Worm (Caenorhabditis elegans) whole organism, L1 larva: ENCODE measurements around the gene immp-1.

Experiments used
- C16A3.4 ChIP-seq: fragments of 150-350 bp; optimal IDR thresholded peaks from 2 replicates; lab custom pipeline; 2014; ENCODE audit warnings: missing biosample characterization, missing genetic modification characterization
- F16B12.6 ChIP-seq: fragments of 150-350 bp; optimal IDR thresholded peaks from 2 replicates; lab custom pipeline; 2014; ENCODE audit warnings: missing biosample characterization, missing genetic modification characterization
- aha-1 ChIP-seq: fragments of 150-350 bp; optimal IDR thresholded peaks from 2 replicates; lab custom pipeline; 2014; ENCODE audit warnings: missing biosample characterization, missing genetic modification characterization
- alr-1 ChIP-seq: fragments of 200-800 bp; sonication (Bioruptor generic); optimal IDR thresholded peaks from 2 replicates; lab custom pipeline; 2018; ENCODE audit warnings: borderline replicate concordance, mild to moderate bottlenecking, missing genetic modification characterization, missing compliant biosample characterization
- aly-2 ChIP-seq: fragments of 150-350 bp; optimal IDR thresholded peaks from 2 replicates; lab custom pipeline; 2014; ENCODE audit warnings: missing biosample characterization, missing genetic modification characterization
- blmp-1 ChIP-seq: fragments of 150-350 bp; optimal IDR thresholded peaks from 2 replicates; lab custom pipeline; 2014; ENCODE audit warnings: missing biosample characterization, missing genetic modification characterization
- ceh-8 ChIP-seq: fragments of 200-800 bp; sonication (Bioruptor generic); optimal IDR thresholded peaks from 2 replicates; lab custom pipeline; 2018; ENCODE audit warnings: mild to moderate bottlenecking, missing genetic modification characterization, moderate library complexity, missing compliant biosample characterization
- efl-1 ChIP-seq, 4 experiments: fragments of 150-350 bp; optimal IDR thresholded peaks in 3 of 4; peaks in 1 of 4; 1 replicate in 1 of 4; 2 replicates in 3 of 4; lab custom pipeline; 2014; ENCODE audit warnings: missing biosample characterization in 2 of 4, missing genetic modification characterization in 2 of 4, missing genetic modification reagents in 2 of 4
- egl-13 ChIP-seq: sonication (generic microtip); optimal IDR thresholded peaks from 2 replicates; lab custom pipeline; 2016; ENCODE audit warnings: missing genotype, missing genetic modification reagents, missing genetic modification characterization, missing compliant biosample characterization
- elt-2 ChIP-seq: sonication (generic microtip); optimal IDR thresholded peaks from 2 replicates; lab custom pipeline; 2016; ENCODE audit warnings: missing genetic modification characterization, mild to moderate bottlenecking, inconsistent platforms, missing compliant biosample characterization, missing genetic modification reagents
- fkh-10 ChIP-seq: sonication (generic microtip); optimal IDR thresholded peaks from 2 replicates; lab custom pipeline; 2017; ENCODE audit warnings: missing biosample characterization, missing genetic modification reagents, missing genetic modification characterization
- fkh-4 ChIP-seq: sonication (generic microtip); optimal IDR thresholded peaks from 2 replicates; lab custom pipeline; 2016; ENCODE audit warnings: missing compliant biosample characterization, missing genetic modification characterization, borderline replicate concordance
- grh-1 ChIP-seq: fragments of 200-800 bp; sonication (Bioruptor generic); IDR thresholded peaks from 2 replicates; pipeline ENCODE4 v1.3.6; 2022; ENCODE audit warnings: missing genetic modification reagents, missing genetic modification characterization, missing compliant biosample characterization
- lin-14 ChIP-seq: fragments of 200-800 bp; sonication (Bioruptor generic); optimal IDR thresholded peaks from 2 replicates; lab custom pipeline; 2018; ENCODE audit warnings: mild to moderate bottlenecking, missing genetic modification characterization, moderate library complexity, missing compliant biosample characterization
- lir-3 ChIP-seq: sonication (generic microtip); optimal IDR thresholded peaks from 2 replicates; lab custom pipeline; 2016; ENCODE audit warnings: mild to moderate bottlenecking, missing genetic modification characterization, moderate library complexity, missing compliant biosample characterization; ENCODE audit not compliant: poor library complexity
- mef-2 ChIP-seq: fragments of 150-350 bp; optimal IDR thresholded peaks from 2 replicates; lab custom pipeline; 2014; ENCODE audit warnings: missing biosample characterization, missing genetic modification characterization
- mep-1 ChIP-seq: fragments of 150-350 bp; optimal IDR thresholded peaks from 2 replicates; lab custom pipeline; 2014; ENCODE audit warnings: missing biosample characterization, missing genetic modification characterization
- nhr-11 ChIP-seq: fragments of 150-350 bp; optimal IDR thresholded peaks from 2 replicates; lab custom pipeline; 2014; ENCODE audit warnings: missing biosample characterization, missing genetic modification characterization
- nhr-20 ChIP-seq: sonication (generic microtip); optimal IDR thresholded peaks from 2 replicates; lab custom pipeline; 2016; ENCODE audit warnings: mild to moderate bottlenecking, missing genetic modification characterization, missing compliant biosample characterization
- nhr-71 ChIP-seq: sonication (generic microtip); optimal IDR thresholded peaks from 2 replicates; lab custom pipeline; 2016; ENCODE audit warnings: mild to moderate bottlenecking, missing genetic modification characterization, moderate library complexity, missing compliant biosample characterization
- nhr-85 ChIP-seq: sonication (generic microtip); peaks from one replicate; lab custom pipeline; 2016; ENCODE audit warnings: missing genetic modification characterization, inconsistent platforms, missing compliant biosample characterization
- nhr-90 ChIP-seq: sonication (generic microtip); optimal IDR thresholded peaks from 2 replicates; lab custom pipeline; 2016; ENCODE audit warnings: mild to moderate bottlenecking, missing genetic modification characterization, missing compliant biosample characterization; ENCODE audit not compliant: poor library complexity
- pag-3 ChIP-seq: sonication (generic microtip); optimal IDR thresholded peaks from 2 replicates; lab custom pipeline; 2017; ENCODE audit warnings: missing genetic modification characterization, mild to moderate bottlenecking, missing compliant biosample characterization, antibody characterized with exemption, borderline replicate concordance; ENCODE audit not compliant: insufficient read depth
- skn-1 ChIP-seq: fragments of 150-350 bp; optimal IDR thresholded peaks from 2 replicates; lab custom pipeline; 2014; ENCODE audit warnings: missing biosample characterization, missing genetic modification characterization
- snpc-4 ChIP-seq: fragments of 150-350 bp; optimal IDR thresholded peaks from 2 replicates; lab custom pipeline; 2014; ENCODE audit warnings: missing biosample characterization, missing genetic modification characterization
- snu-23 ChIP-seq: sonication (generic microtip); optimal IDR thresholded peaks from 2 replicates; lab custom pipeline; 2016; ENCODE audit warnings: missing genetic modification characterization, missing compliant biosample characterization
- sup-37 ChIP-seq: fragments of 200-800 bp; sonication (Bioruptor generic); optimal IDR thresholded peaks from 2 replicates; lab custom pipeline; 2018; ENCODE audit warnings: mild to moderate bottlenecking, missing genetic modification characterization, missing compliant biosample characterization
- unc-30 ChIP-seq: sonication (generic microtip); optimal IDR thresholded peaks from 2 replicates; lab custom pipeline; 2017; ENCODE audit warnings: missing biosample characterization, missing genetic modification characterization
- unc-62 ChIP-seq: fragments of 150-350 bp; optimal IDR thresholded peaks from 2 replicates; lab custom pipeline; 2014; ENCODE audit warnings: missing biosample characterization, missing genetic modification reagents, missing genetic modification characterization
- unc-86 ChIP-seq: sonication (generic microtip); optimal IDR thresholded peaks from 2 replicates; lab custom pipeline; 2016; ENCODE audit warnings: missing genetic modification characterization, missing compliant biosample characterization
- vab-15 ChIP-seq: sonication (generic microtip); optimal IDR thresholded peaks from 2 replicates; lab custom pipeline; 2017; ENCODE audit warnings: missing genotype, mild to moderate bottlenecking, missing genetic modification characterization, missing compliant biosample characterization
- zag-1 ChIP-seq: fragments of 150-350 bp; optimal IDR thresholded peaks from 2 replicates; lab custom pipeline; 2014; ENCODE audit warnings: missing biosample characterization, missing genetic modification characterization
- zip-4 ChIP-seq: fragments of 200-800 bp; sonication (Bioruptor generic); optimal IDR thresholded peaks from 2 replicates; lab custom pipeline; 2018; ENCODE audit warnings: mild to moderate bottlenecking, missing genetic modification characterization, moderate library complexity, missing compliant biosample characterization
- ztf-11 ChIP-seq, 2 experiments: sonication (generic microtip); optimal IDR thresholded peaks; 2 replicates each; lab custom pipeline; 2016 to 2017; ENCODE audit warnings: missing genetic modification characterization in 2 of 2, missing biosample characterization in 1 of 2, missing compliant biosample characterization in 1 of 2

Gene immp-1

DNA sequence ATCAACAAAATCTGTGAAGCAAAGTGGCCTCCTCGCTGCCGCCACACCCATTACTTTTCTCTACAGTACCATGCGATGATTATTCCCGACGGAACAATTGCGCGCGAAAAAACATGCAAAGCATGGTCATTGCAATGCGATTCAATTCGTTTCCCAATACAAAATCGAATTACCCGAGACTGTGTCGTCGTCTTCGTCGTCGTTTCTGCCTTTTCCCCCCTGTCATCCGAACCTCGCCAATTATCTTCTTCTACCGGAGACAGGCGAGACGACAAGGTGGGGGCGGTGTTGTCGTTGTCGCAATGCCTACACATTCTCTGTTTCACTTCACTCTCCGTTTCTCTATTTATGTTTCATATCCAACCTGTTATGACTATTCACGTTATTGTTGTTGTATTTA is 37.1 kb downstream of the immp-1 start (continued):
- no peak for TF ChIP-seq lir-3 (tag; lab: Kevin White, UChicago)
- no peak for TF ChIP-seq grh-1 (GFP tag; lab: Robert Waterston, UW)
- TF ChIP-seq blmp-1: peak; percentile 93
- no peak for TF ChIP-seq aly-2 (tag; lab: Kevin White, UChicago)
- TF ChIP-seq nhr-90: peak; percentile 37
- peak; percentile 83 for TF ChIP-seq nhr-85 (tag; lab: Kevin White, UChicago)
- no peak for TF ChIP-seq unc-86 (tag; lab: Kevin White, UChicago)
- no peak for TF ChIP-seq unc-62 (GFP tag; lab: Kevin White, UChicago)
- TF ChIP-seq vab-15: no peak
- TF ChIP-seq ceh-8: peak; percentile 17
- TF ChIP-seq nhr-11 (tag; lab: Kevin White, UChicago): no peak
- TF ChIP-seq lin-14 (GFP tag; lab: Kevin White, UChicago): peak; percentile 80
- TF ChIP-seq efl-1 (optimal IDR thresholded peaks at IDR 0.05; lab: Kevin White, UChicago): peak; percentile 16 to 22
- TF ChIP-seq efl-1 (GFP tag; optimal IDR thresholded peaks at IDR 0.05 in 1 of 2; lab: Kevin White, UChicago): no peak
- TF ChIP-seq elt-2 (tag; lab: Kevin White, UChicago): no peak
- no peak for TF ChIP-seq zag-1
- TF ChIP-seq unc-30 (tag; lab: Kevin White, UChicago): no peak
- TF ChIP-seq aha-1 (tag; lab: Kevin White, UChicago): no peak
- peak; percentile 42 for TF ChIP-seq nhr-20 (tag; lab: Kevin White, UChicago)
- peak; percentile 15 for TF ChIP-seq C16A3.4 (tag; lab: Kevin White, UChicago)
- TF ChIP-seq alr-1: no peak
- TF ChIP-seq mep-1 (tag; lab: Kevin White, UChicago): peak; percentile 67
- no peak for TF ChIP-seq fkh-4 (tag; lab: Kevin White, UChicago)

ce11 chrIII:11814653-11815052 is 39.9 kb downstream of the immp-1 start:
- TF ChIP-seq lin-14 (GFP tag; lab: Kevin White, UChicago) (peak; percentile 65), ztf-11 (tag; optimal IDR thresholded peaks at IDR 0.05; lab: Kevin White, UChicago) (no peak), blmp-1 (peak; percentile 86), fkh-10 (GFP tag; lab: Kevin White, UChicago) (no peak), nhr-85 (tag; lab: Kevin White, UChicago) (peak; percentile 44), snu-23 (GFP tag; lab: Kevin White, UChicago) (peak; percentile 14), sup-37 (GFP tag; lab: Kevin White, UChicago) (no peak), nhr-20 (tag; lab: Kevin White, UChicago) (peak; percentile 29), mep-1 (tag; lab: Kevin White, UChicago) (peak; percentile 34), mef-2 (tag; lab: Kevin White, UChicago) (no peak)

DNA sequence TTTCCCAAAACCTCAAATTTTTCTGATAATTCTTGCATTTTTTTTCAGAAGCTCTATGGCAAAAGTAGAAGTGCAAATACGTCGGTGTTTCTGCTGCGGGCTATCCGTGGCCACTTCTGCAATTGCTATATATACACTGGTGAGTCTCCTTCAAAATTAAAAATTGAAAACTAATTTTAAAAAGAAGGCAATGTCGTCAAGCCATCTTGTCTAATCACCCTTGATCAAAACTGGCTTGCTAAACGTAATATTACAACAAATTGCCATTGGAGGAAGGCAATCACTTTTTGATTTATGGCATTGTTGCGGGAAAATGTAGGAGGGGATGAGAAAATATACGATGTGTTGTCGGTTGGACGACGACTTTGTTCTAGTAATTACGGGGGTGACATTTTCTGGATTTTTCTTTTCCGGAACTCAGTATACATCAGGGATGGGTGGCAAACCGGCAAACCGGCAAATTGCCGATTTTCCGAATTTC is 41.8 kb downstream of the immp-1 start, which contains the start of gene C18D11.1:
TSS of gene C18D11.1 (plus strand) at position 51 of the 481 bp plus-strand sequence.
- TF ChIP-seq nhr-85 (tag; lab: Kevin White, UChicago) (peak; percentile 53), F16B12.6 (tag; lab: Kevin White, UChicago) (no peak), pag-3 (tag; lab: Kevin White, UChicago) (peak; percentile 47)

DNA sequence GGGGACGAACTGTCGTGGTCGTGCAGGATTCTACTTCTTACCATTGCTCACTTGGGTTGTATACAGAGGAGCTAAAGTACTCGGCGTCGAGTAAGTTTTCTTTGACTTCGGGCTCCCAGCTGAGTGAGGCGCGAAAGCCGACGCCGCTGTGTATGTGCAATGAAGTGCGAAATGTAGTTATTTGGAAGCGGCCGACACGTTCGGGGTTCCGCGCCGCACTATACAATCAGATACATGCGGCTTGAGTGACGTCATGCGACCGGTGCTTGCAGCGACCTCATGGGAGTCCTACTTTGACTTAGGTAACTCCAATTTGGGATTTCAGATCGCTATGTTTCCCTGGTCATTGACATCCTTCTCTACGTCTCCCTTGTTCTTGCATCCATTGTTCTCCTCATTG is 43.1 kb downstream of the immp-1 start:
- no peak for TF ChIP-seq zip-4
- no peak for TF ChIP-seq egl-13 (tag; lab: Kevin White, UChicago)
- no peak for TF ChIP-seq skn-1 (tag; lab: Kevin White, UChicago)
- peak; percentile 90 for TF ChIP-seq snpc-4
- TF ChIP-seq nhr-71 (tag; lab: Kevin White, UChicago): peak; percentile 15
